Fruit fly (Drosophila melanogaster) Kc167 (cell line): Measurements from ENCODE around the gene CG16758.

Experiments
- h ChIP-seq: fragments of >200 bp; optimal IDR thresholded peaks from 3 replicates; lab custom pipeline; 2018; ENCODE audit warnings: missing external identifiers
- psq ChIP-seq: fragments of >200 bp; optimal IDR thresholded peaks from 2 replicates; lab custom pipeline; 2017; ENCODE audit warnings: missing external identifiers
- ttk ChIP-seq: sonication (Bioruptor generic); optimal IDR thresholded peaks from 2 replicates; lab custom pipeline; 2017; ENCODE audit warnings: missing external identifiers

dm6 chr3L:2476941-2477340, 26.5 kb downstream of the CG16758 start:
- TF ChIP-seq h (lab: Kevin White, UChicago) (no peak), psq (lab: Kevin White, UChicago) (no peak), ttk (lab: Kevin White, UChicago) (no peak)
